Fruit fly (Drosophila melanogaster) whole organism, embryonic: ENCODE data around the gene Mgat4a.

Experiments
- B-H1 ChIP-seq: fragments of 200-800 bp; sonication (Bioruptor generic); IDR thresholded peaks from 3 replicates; pipeline ENCODE4 v1.3.6; 2022; ENCODE audit warnings: missing biosample characterization, missing genetic modification characterization
- BEAF-32 ChIP-seq: fragments of 200-800 bp; sonication (Bioruptor generic); optimal IDR thresholded peaks from 3 replicates; lab custom pipeline; 2017; ENCODE audit warnings: missing biosample characterization, missing genetic modification characterization, mild to moderate bottlenecking, moderate library complexity, missing genetic modification reagents
- CG10267 ChIP-seq: fragments of 200-800 bp; sonication (Bioruptor generic); optimal IDR thresholded peaks from 2 replicates; lab custom pipeline; 2018; ENCODE audit warnings: missing biosample characterization, mild to moderate bottlenecking, missing genetic modification characterization, moderate library complexity
- CG10543 ChIP-seq: fragments of 200-800 bp; sonication (Bioruptor generic); optimal IDR thresholded peaks from 3 replicates; lab custom pipeline; 2017; ENCODE audit warnings: missing biosample characterization, mild to moderate bottlenecking, missing genetic modification characterization, moderate library complexity
- CG10959 ChIP-seq: fragments of 200-800 bp; sonication (Bioruptor generic); IDR thresholded peaks from 2 replicates; pipeline ENCODE4 v1.3.6; 2022; ENCODE audit warnings: missing biosample characterization, missing genetic modification characterization
- CG11695 ChIP-seq: fragments of 200-800 bp; sonication (Bioruptor generic); IDR thresholded peaks from 3 replicates; pipeline ENCODE4 v1.3.6; 2022; ENCODE audit warnings: missing biosample characterization, missing genetic modification characterization
- CG12104 ChIP-seq: fragments of 200-800 bp; sonication (Bioruptor generic); optimal IDR thresholded peaks from 3 replicates; lab custom pipeline; 2016; ENCODE audit warnings: missing biosample characterization, missing genetic modification characterization
- CG13287 ChIP-seq: fragments of 200-800 bp; sonication (Bioruptor generic); IDR thresholded peaks from 2 replicates; pipeline ENCODE4 v1.3.6; 2022; ENCODE audit warnings: missing biosample characterization, missing genetic modification characterization; ENCODE audit not compliant: partially characterized antibody
- CG13624 ChIP-seq: fragments of 200-800 bp; sonication (Bioruptor generic); optimal IDR thresholded peaks from 2 replicates; lab custom pipeline; 2016; ENCODE audit warnings: missing biosample characterization, missing genetic modification characterization
- CG17612 ChIP-seq: fragments of 200-800 bp; sonication (Bioruptor generic); IDR thresholded peaks from 2 replicates; pipeline ENCODE4 v1.3.6; 2022; ENCODE audit warnings: missing biosample characterization, missing genetic modification characterization
- CG1792 ChIP-seq: fragments of 200-800 bp; sonication (Bioruptor generic); optimal IDR thresholded peaks from 2 replicates; lab custom pipeline; 2016; ENCODE audit warnings: missing biosample characterization, missing genetic modification characterization
- CG18599 ChIP-seq: fragments of 200-800 bp; sonication (Bioruptor generic); optimal IDR thresholded peaks from 3 replicates; lab custom pipeline; 2017; ENCODE audit warnings: missing biosample characterization, missing genetic modification characterization, mild to moderate bottlenecking, moderate library complexity, missing genetic modification reagents
- CG2678 ChIP-seq: fragments of 200-800 bp; sonication (Bioruptor generic); optimal IDR thresholded peaks from 3 replicates; lab custom pipeline; 2019; ENCODE audit warnings: missing biosample characterization, mild to moderate bottlenecking, missing genetic modification characterization, moderate library complexity
- CG33213 ChIP-seq: fragments of 200-800 bp; sonication (Bioruptor generic); optimal IDR thresholded peaks from 3 replicates; lab custom pipeline; 2016; ENCODE audit warnings: missing biosample characterization, missing genetic modification characterization
- CG6689 ChIP-seq: fragments of 200-800 bp; sonication (Bioruptor generic); IDR thresholded peaks from 2 replicates; pipeline ENCODE4 v1.3.6; 2022; ENCODE audit warnings: missing biosample characterization, missing genetic modification characterization
- CG6765 ChIP-seq: fragments of 200-800 bp; sonication (Bioruptor generic); optimal IDR thresholded peaks from 3 replicates; lab custom pipeline; 2017; ENCODE audit warnings: missing biosample characterization, mild to moderate bottlenecking, missing genetic modification characterization
- CG7745 ChIP-seq: fragments of 200-800 bp; sonication (Bioruptor generic); optimal IDR thresholded peaks from 2 replicates; lab custom pipeline; 2018; ENCODE audit warnings: missing biosample characterization, mild to moderate bottlenecking, missing genetic modification characterization, moderate library complexity
- CG9797 ChIP-seq: fragments of 200-800 bp; sonication (Bioruptor generic); optimal IDR thresholded peaks from 3 replicates; lab custom pipeline; 2018; ENCODE audit warnings: missing biosample characterization, mild to moderate bottlenecking, missing genetic modification characterization
- CG9817 ChIP-seq: fragments of 200-800 bp; sonication (Bioruptor generic); optimal IDR thresholded peaks from 2 replicates; lab custom pipeline; 2018; ENCODE audit warnings: missing biosample characterization, mild to moderate bottlenecking, missing genetic modification characterization, moderate library complexity
- D19B ChIP-seq: fragments of 200-800 bp; sonication (Bioruptor generic); optimal IDR thresholded peaks from 2 replicates; lab custom pipeline; 2017; ENCODE audit warnings: missing biosample characterization, mild to moderate bottlenecking, missing genetic modification characterization
- Ets65A ChIP-seq: fragments of 200-800 bp; sonication (Bioruptor generic); peaks from one replicate; lab custom pipeline; 2016; ENCODE audit warnings: missing biosample characterization, missing genetic modification characterization
- Fer1 ChIP-seq: fragments of 200-800 bp; sonication (Bioruptor generic); optimal IDR thresholded peaks from 2 replicates; lab custom pipeline; 2017; ENCODE audit warnings: missing biosample characterization, mild to moderate bottlenecking, missing genetic modification characterization
- HmgZ ChIP-seq: fragments of 200-800 bp; sonication (Bioruptor generic); optimal IDR thresholded peaks from 2 replicates; lab custom pipeline; 2018; ENCODE audit warnings: missing biosample characterization, mild to moderate bottlenecking, missing genetic modification characterization
- MBD-R2 ChIP-seq: fragments of 200-800 bp; sonication (Bioruptor generic); IDR thresholded peaks from 2 replicates; pipeline ENCODE4 v1.3.6; 2022; ENCODE audit warnings: missing biosample characterization, missing genetic modification characterization
- NFAT ChIP-seq: fragments of 200-800 bp; sonication (Bioruptor generic); IDR thresholded peaks from 2 replicates; pipeline ENCODE4 v1.3.6; 2022; ENCODE audit warnings: missing biosample characterization, missing genetic modification characterization
- Six4 ChIP-seq: fragments of 200-800 bp; sonication (Bioruptor generic); optimal IDR thresholded peaks from 2 replicates; lab custom pipeline; 2016; ENCODE audit warnings: missing biosample characterization, missing genetic modification characterization
- Ssrp ChIP-seq: fragments of 200-800 bp; sonication (Bioruptor generic); optimal IDR thresholded peaks from 2 replicates; lab custom pipeline; 2018; ENCODE audit warnings: missing biosample characterization, mild to moderate bottlenecking, missing genetic modification characterization, moderate library complexity
- TFAM ChIP-seq: fragments of 200-800 bp; sonication (Bioruptor generic); optimal IDR thresholded peaks from 2 replicates; lab custom pipeline; 2017; ENCODE audit warnings: missing biosample characterization, missing genetic modification characterization, inconsistent platforms
- al ChIP-seq: fragments of 200-800 bp; sonication (Bioruptor generic); IDR thresholded peaks from 2 replicates; pipeline ENCODE4 v1.3.6; 2022; ENCODE audit warnings: missing biosample characterization, missing genetic modification characterization
- amos ChIP-seq: fragments of 200-800 bp; sonication (Bioruptor generic); IDR thresholded peaks from 2 replicates; pipeline ENCODE4 v1.3.6; 2022; ENCODE audit warnings: missing biosample characterization, missing genetic modification characterization; ENCODE audit not compliant: partially characterized antibody
- az2 ChIP-seq: fragments of 200-800 bp; sonication (Bioruptor generic); optimal IDR thresholded peaks from 3 replicates; lab custom pipeline; 2016; ENCODE audit warnings: missing biosample characterization, missing genetic modification characterization
- bab2 ChIP-seq: fragments of 200-800 bp; sonication (Bioruptor generic); optimal IDR thresholded peaks from 2 replicates; lab custom pipeline; 2016; ENCODE audit warnings: missing biosample characterization, missing genetic modification characterization
- bowl ChIP-seq: fragments of 200-800 bp; sonication (Bioruptor generic); IDR thresholded peaks from 2 replicates; pipeline ENCODE4 v1.3.6; 2022; ENCODE audit warnings: missing biosample characterization, missing genetic modification characterization
- cas ChIP-seq: fragments of 200-800 bp; sonication (Bioruptor generic); IDR thresholded peaks from 2 replicates; pipeline ENCODE4 v1.3.6; 2022; ENCODE audit warnings: missing biosample characterization, missing genetic modification characterization
- chm ChIP-seq: fragments of 200-800 bp; sonication (Bioruptor generic); IDR thresholded peaks from 2 replicates; pipeline ENCODE4 v1.3.6; 2022; ENCODE audit warnings: missing biosample characterization, missing genetic modification characterization
- crp ChIP-seq, 2 experiments: fragments of 200-800 bp; sonication (Bioruptor generic); optimal IDR thresholded peaks; 2 replicates in 1 of 2; 3 replicates in 1 of 2; lab custom pipeline; 2017; ENCODE audit warnings: missing biosample characterization in 2 of 2, missing genetic modification characterization in 2 of 2, mild to moderate bottlenecking in 1 of 2, moderate library complexity in 1 of 2
- danr ChIP-seq: fragments of 200-800 bp; sonication (Bioruptor generic); IDR thresholded peaks from 2 replicates; pipeline ENCODE4 v1.3.6; 2022; ENCODE audit warnings: missing biosample characterization, missing genetic modification characterization
- dpn ChIP-seq, 2 experiments: fragments of 200-800 bp; sonication (Bioruptor generic); optimal IDR thresholded peaks; 3 replicates each; lab custom pipeline; 2016; ENCODE audit warnings: missing biosample characterization in 2 of 2, missing genetic modification characterization in 2 of 2
- dysf ChIP-seq: fragments of 200-800 bp; sonication (Bioruptor generic); IDR thresholded peaks from 3 replicates; pipeline ENCODE4 v1.3.6; 2022; ENCODE audit warnings: missing biosample characterization, missing genetic modification characterization
- eyg ChIP-seq: fragments of 200-800 bp; sonication (Bioruptor generic); optimal IDR thresholded peaks from 3 replicates; lab custom pipeline; 2016; ENCODE audit warnings: missing biosample characterization, missing genetic modification characterization
- fd102C ChIP-seq: fragments of 200-800 bp; sonication (Bioruptor generic); optimal IDR thresholded peaks from 2 replicates; lab custom pipeline; 2018; ENCODE audit warnings: missing biosample characterization, mild to moderate bottlenecking, missing genetic modification characterization, moderate library complexity
- knrl ChIP-seq: fragments of 200-800 bp; sonication (Bioruptor generic); IDR thresholded peaks from 3 replicates; pipeline ENCODE4 v1.3.6; 2022; ENCODE audit warnings: missing biosample characterization, missing genetic modification characterization; ENCODE audit not compliant: partially characterized antibody
- onecut ChIP-seq: fragments of 200-800 bp; sonication (Bioruptor generic); IDR thresholded peaks from 2 replicates; pipeline ENCODE4 v1.3.6; 2022; ENCODE audit warnings: missing biosample characterization, missing genetic modification characterization
- pho ChIP-seq: fragments of 200-800 bp; sonication (Bioruptor generic); optimal IDR thresholded peaks from 2 replicates; lab custom pipeline; 2016; ENCODE audit warnings: missing biosample characterization, missing genetic modification characterization
- psq ChIP-seq: fragments of 200-800 bp; sonication (Bioruptor generic); optimal IDR thresholded peaks from 2 replicates; lab custom pipeline; 2017; ENCODE audit warnings: missing biosample characterization, missing genetic modification characterization
- sima ChIP-seq: fragments of 200-800 bp; sonication (Bioruptor generic); optimal IDR thresholded peaks from 2 replicates; lab custom pipeline; 2016; ENCODE audit warnings: missing biosample characterization, missing genetic modification characterization
- usp ChIP-seq: fragments of >200 bp; optimal IDR thresholded peaks from 2 replicates; lab custom pipeline; 2017; ENCODE audit warnings: missing biosample characterization, missing genetic modification characterization
- vvl ChIP-seq: fragments of 200-800 bp; sonication (Bioruptor generic); IDR thresholded peaks from 2 replicates; pipeline ENCODE4 v1.3.6; 2022; ENCODE audit warnings: missing biosample characterization, missing genetic modification characterization
- wdn ChIP-seq: fragments of 200-800 bp; sonication (Bioruptor generic); IDR thresholded peaks from 2 replicates; pipeline ENCODE4 v1.3.6; 2022; ENCODE audit warnings: missing biosample characterization, missing genetic modification characterization

Gene Mgat4a

dm6 chr3L:14775711-14776660 is 14.2 kb downstream of the Mgat4a start, which contains the start of gene mop (continued):
- TF ChIP-seq sima (no peak), crp (GFP tag; optimal IDR thresholded peaks at IDR 0.05; lab: Kevin White, UChicago) (no peak), HmgZ (tag; lab: Kevin White, UChicago) (peak; percentile 8), MBD-R2 (GFP tag; lab: Robert Waterston, UW) (peak; percentile 78), CG9797 (peak; percentile 63), NFAT (peak; percentile 70; the same call in 1 of the 2 replicates), eyg (GFP tag; lab: Kevin White, UChicago) (no peak), CG7745 (tag; lab: Kevin White, UChicago) (peak; percentile 36), CG12104 (GFP tag; lab: Kevin White, UChicago) (peak; percentile 59), CG1792 (GFP tag; lab: Kevin White, UChicago) (no peak), CG9817 (peak; percentile 2), CG6765 (GFP tag; lab: Kevin White, UChicago) (no peak), B-H1 (peak; percentile 36; the same call in 2 of the 3 replicates), dysf (GFP tag; lab: Robert Waterston, UW) (peak; percentile 46; the same call in 2 of the 3 replicates), CG10959 (GFP tag; lab: Robert Waterston, UW) (0 out of 2 replicates have a peak, but pooled peaks have one; percentile 20), knrl (GFP tag; lab: Robert Waterston, UW) (peak; percentile 57), Ssrp (tag; lab: Kevin White, UChicago) (peak; percentile 32), dpn (GFP tag; optimal IDR thresholded peaks at IDR 0.05; lab: Kevin White, UChicago) (peak; percentile 9 to 35), CG13287 (GFP tag; lab: Robert Waterston, UW) (peak; percentile 73), CG18599 (GFP tag; lab: Kevin White, UChicago) (peak; percentile 21), al (GFP tag; lab: Robert Waterston, UW) (peak; percentile 34; the same call in 1 of the 2 replicates), CG2678 (tag; lab: Kevin White, UChicago) (no peak), onecut (GFP tag; lab: Robert Waterston, UW) (0 out of 2 replicates have a peak, but pooled peaks have one; percentile 37), CG11695 (GFP tag; lab: Robert Waterston, UW) (0 out of 3 replicates have a peak, but pooled peaks have one; percentile 8), BEAF-32 (GFP tag; lab: Kevin White, UChicago) (peak; percentile 62), CG10267 (peak; percentile 26), danr (GFP tag; lab: Robert Waterston, UW) (0 out of 2 replicates have a peak, but pooled peaks have one; percentile 32), amos (peak; percentile 61; the same call in 1 of the 2 replicates), az2 (GFP tag; lab: Kevin White, UChicago) (peak; percentile 32), wdn (peak; percentile 53; the same call in 1 of the 2 replicates), vvl (GFP tag; lab: Robert Waterston, UW) (peak; percentile 51; the same call in 1 of the 2 replicates), TFAM (GFP tag; lab: Kevin White, UChicago) (no peak)

- no peak for TF ChIP-seq CG13624 (GFP tag; lab: Kevin White, UChicago)
- TF ChIP-seq psq (GFP tag; lab: Kevin White, UChicago) = no peak
- TF ChIP-seq CG10543 (GFP tag; lab: Kevin White, UChicago) = no peak
- TF ChIP-seq bowl (GFP tag; lab: Robert Waterston, UW) = no peak
- TF ChIP-seq Fer1 = no peak
- no peak for TF ChIP-seq bab2
- no peak for TF ChIP-seq usp (GFP tag; lab: Kevin White, UChicago)
- no peak for TF ChIP-seq CG6689
- TF ChIP-seq pho (GFP tag; lab: Kevin White, UChicago) = no peak
- TF ChIP-seq cas (GFP tag; lab: Robert Waterston, UW) = no peak
- peak; percentile 25 for TF ChIP-seq D19B
- no peak for TF ChIP-seq fd102C
- no peak for TF ChIP-seq chm
- no peak for TF ChIP-seq Ets65A
- no peak for TF ChIP-seq CG17612
- no peak for TF ChIP-seq CG10959 (GFP tag; lab: Robert Waterston, UW)
- no peak for TF ChIP-seq Six4
- no peak for TF ChIP-seq CG33213 (GFP tag; lab: Kevin White, UChicago)
These were observed 17.5 kb downstream of the Mgat4a start for dm6 chr3L:14779289-14779688.
